Worm (Caenorhabditis elegans): Measurements from ENCODE around the gene Y43E12A.3.

- no peak for TF ChIP-seq tbx-37 (GFP tag; conservative IDR thresholded peaks at IDR 0.05)
- TF ChIP-seq hmbx-1 (tag; optimal IDR thresholded peaks at IDR 0.05) = no peak
- no peak for TF ChIP-seq ama-1 (optimal IDR thresholded peaks at IDR 0.05)
- TF ChIP-seq tra-4 (tag; optimal IDR thresholded peaks at IDR 0.05) = no peak
These were observed 11.7 kb upstream of the Y43E12A.3 start for ce11 chrIV:10975968-10976367.

Measured in whole organism, early embryonic.